Fruit fly (Drosophila melanogaster): ENCODE results near the gene CG31626.

The CG31626 gene

dm6 chr2L:21195331-21195730, 41.2 kb downstream of the CG31626 start (continued):
- TF ChIP-seq crc (GFP tag; optimal IDR thresholded peaks at IDR 0.05) (no peak), Rfx (GFP tag; IDR thresholded peaks at IDR 0.05) (peak; percentile 57; the same call in 1 of the 2 replicates), phol (tag; optimal IDR thresholded peaks at IDR 0.05) (no peak), CG4730 (GFP tag; IDR thresholded peaks at IDR 0.05) (no peak), CG4360 (GFP tag; IDR thresholded peaks at IDR 0.05) (no peak), tin (GFP tag; optimal IDR thresholded peaks at IDR 0.05) (no peak), Med (GFP tag) (peak; percentile 69), gem (tag; optimal IDR thresholded peaks at IDR 0.05) (peak; percentile 29), chif (GFP tag; optimal IDR thresholded peaks at IDR 0.05) (no peak), CG9932 (GFP tag; IDR thresholded peaks at IDR 0.05) (0 out of 2 replicates have a peak, but pooled peaks have one; percentile 12), unpg (GFP tag; optimal IDR thresholded peaks at IDR 0.05) (no peak), NFAT (GFP tag; IDR thresholded peaks at IDR 0.05) (peak; percentile 18; the same call in 1 of the 2 replicates), CG12236 (GFP tag; optimal IDR thresholded peaks at IDR 0.05) (no peak), vfl (GFP tag; optimal IDR thresholded peaks at IDR 0.05) (no peak), Fer3 (tag; optimal IDR thresholded peaks at IDR 0.05) (peak; percentile 40), run (tag; optimal IDR thresholded peaks at IDR 0.05) (no peak), CG1832 (GFP tag; optimal IDR thresholded peaks at IDR 0.05) (no peak), CG1792 (GFP tag; optimal IDR thresholded peaks at IDR 0.05) (no peak), vvl (GFP tag; IDR thresholded peaks at IDR 0.05) (no peak), CG31441 (GFP tag; IDR thresholded peaks at IDR 0.05) (no peak), lab (GFP tag; optimal IDR thresholded peaks at IDR 0.05) (peak; percentile 63), Doc3 (GFP tag; IDR thresholded peaks at IDR 0.05; ENCODE audit: partially characterized antibody) (no peak), pum (GFP tag; optimal IDR thresholded peaks at IDR 0.05) (no peak), dm (GFP tag; optimal IDR thresholded peaks at IDR 0.05) (no peak), kay (GFP tag; optimal IDR thresholded peaks at IDR 0.05) (no peak), Dbx (GFP tag; IDR thresholded peaks at IDR 0.05) (no peak), Ptx1 (GFP tag; IDR thresholded peaks at IDR 0.05) (0 out of 2 replicates have a peak, but pooled peaks have one; percentile 9), fu2 (GFP tag; optimal IDR thresholded peaks at IDR 0.05) (no peak), fd96Cb (tag; optimal IDR thresholded peaks at IDR 0.05) (no peak), trh (GFP tag; optimal IDR thresholded peaks at IDR 0.05) (no peak), CG2678 (tag; optimal IDR thresholded peaks at IDR 0.05) (peak; percentile 49), pita (GFP tag; optimal IDR thresholded peaks at IDR 0.05) (no peak), HLH4C (GFP tag; IDR thresholded peaks at IDR 0.05; ENCODE audit: partially characterized antibody) (no peak), CG7372 (GFP tag; IDR thresholded peaks at IDR 0.05) (0 out of 2 replicates have a peak, but pooled peaks have one; percentile 18), tup (GFP tag; optimal IDR thresholded peaks at IDR 0.05) (no peak), ato (GFP tag; IDR thresholded peaks at IDR 0.05; ENCODE audit: partially characterized antibody) (no peak), CG31224 (GFP tag; IDR thresholded peaks at IDR 0.05) (no peak), CG10321 (GFP tag; IDR thresholded peaks at IDR 0.05) (no peak), CG18262 (tag; optimal IDR thresholded peaks at IDR 0.05) (no peak), CG1529 (GFP tag; optimal IDR thresholded peaks at IDR 0.05) (no peak), Dref (GFP tag; IDR thresholded peaks at IDR 0.05) (no peak), ranshi (GFP tag; IDR thresholded peaks at IDR 0.05) (no peak), CG16813 (GFP tag; IDR thresholded peaks at IDR 0.05; ENCODE audit: partially characterized antibody) (no peak), salm (tag; optimal IDR thresholded peaks at IDR 0.05) (no peak), bbx (GFP tag; IDR thresholded peaks at IDR 0.05; ENCODE audit: partially characterized antibody) (no peak), stc (GFP tag; IDR thresholded peaks at IDR 0.05) (no peak), bowl (GFP tag; IDR thresholded peaks at IDR 0.05) (no peak), Dad (GFP tag; optimal IDR thresholded peaks at IDR 0.05) (no peak), HLHmδ (GFP tag; optimal IDR thresholded peaks at IDR 0.05) (no peak), exex (tag; optimal IDR thresholded peaks at IDR 0.05) (peak; percentile 33), CG10267 (tag; optimal IDR thresholded peaks at IDR 0.05) (no peak), tx (GFP tag; optimal IDR thresholded peaks at IDR 0.05) (no peak)

All from whole organism, embryonic.